Worm (Caenorhabditis elegans) whole organism, L4 larva: ENCODE data around the gene gtap-2.
A peak's percentile ranks its signal among the peaks of the same experiment; 100 is the strongest.

Experiments used
- F49E8.2 ChIP-seq: sonication (generic microtip); optimal IDR thresholded peaks from 2 replicates; lab custom pipeline; 2016; ENCODE audit warnings: missing compliant biosample characterization, mild to moderate bottlenecking, missing genetic modification characterization, borderline replicate concordance
- T26A8.4 ChIP-seq: fragments of 200-800 bp; sonication (Bioruptor generic); IDR thresholded peaks from 2 replicates; pipeline ENCODE4 v1.3.6; 2022; ENCODE audit warnings: missing genetic modification characterization, missing compliant biosample characterization
- ama-1 ChIP-seq: fragments of 150-350 bp; optimal IDR thresholded peaks from 2 replicates; lab custom pipeline; 2014; ENCODE audit warnings: inconsistent platforms, mixed read lengths
- ceh-28 ChIP-seq: fragments of 150-350 bp; optimal IDR thresholded peaks from 2 replicates; lab custom pipeline; 2014; ENCODE audit warnings: missing biosample characterization, missing genetic modification reagents, missing genetic modification characterization
- ces-1 ChIP-seq: fragments of 150-350 bp; sonication (generic microtip); optimal IDR thresholded peaks from 4 replicates; lab custom pipeline; 2014; ENCODE audit warnings: missing biosample characterization, missing genetic modification reagents, missing genetic modification characterization
- dve-1 ChIP-seq: sonication (generic microtip); optimal IDR thresholded peaks from 2 replicates; lab custom pipeline; 2017; ENCODE audit warnings: antibody characterized with exemption, mild to moderate bottlenecking, missing genetic modification characterization, missing compliant biosample characterization; ENCODE audit not compliant: insufficient read depth
- lin-13 ChIP-seq: fragments of 150-350 bp; optimal IDR thresholded peaks from 2 replicates; lab custom pipeline; 2014; ENCODE audit warnings: missing biosample characterization, missing genetic modification reagents, missing genetic modification characterization
- mep-1 ChIP-seq: fragments of 150-350 bp; sonication (generic microtip); optimal IDR thresholded peaks from 3 replicates; lab custom pipeline; 2014; ENCODE audit warnings: missing biosample characterization, missing genetic modification characterization
- nhr-28 ChIP-seq: fragments of 150-350 bp; optimal IDR thresholded peaks from 2 replicates; lab custom pipeline; 2014; ENCODE audit warnings: missing biosample characterization, missing genetic modification characterization
- pha-4 ChIP-seq, 2 experiments: fragments of 150-350 bp in 1 of 2; fragments of 200-800 bp in 1 of 2; sonication (Bioruptor generic) in 1 of 2; IDR thresholded peaks in 1 of 2; optimal IDR thresholded peaks in 1 of 2; 2 replicates each; pipeline versions ENCODE4 v1.3.6 to Lab custom; 2014 to 2022; ENCODE audit warnings: missing genetic modification characterization in 2 of 2, missing genetic modification reagents in 2 of 2, missing biosample characterization in 1 of 2, missing compliant biosample characterization in 1 of 2
- skn-1 ChIP-seq: fragments of 150-350 bp; optimal IDR thresholded peaks from 2 replicates; lab custom pipeline; 2014; ENCODE audit warnings: missing biosample characterization, missing genetic modification characterization
- snpc-4 ChIP-seq: fragments of 150-350 bp; optimal IDR thresholded peaks from 2 replicates; lab custom pipeline; 2014; ENCODE audit warnings: missing biosample characterization, missing genetic modification characterization
- unc-130 ChIP-seq: sonication (generic microtip); optimal IDR thresholded peaks from 2 replicates; lab custom pipeline; 2016; ENCODE audit warnings: missing genetic modification reagents, missing genetic modification characterization, missing compliant biosample characterization
- zag-1 ChIP-seq: fragments of 150-350 bp; optimal IDR thresholded peaks from 2 replicates; lab custom pipeline; 2014; ENCODE audit warnings: missing biosample characterization, missing genetic modification characterization

DNA sequence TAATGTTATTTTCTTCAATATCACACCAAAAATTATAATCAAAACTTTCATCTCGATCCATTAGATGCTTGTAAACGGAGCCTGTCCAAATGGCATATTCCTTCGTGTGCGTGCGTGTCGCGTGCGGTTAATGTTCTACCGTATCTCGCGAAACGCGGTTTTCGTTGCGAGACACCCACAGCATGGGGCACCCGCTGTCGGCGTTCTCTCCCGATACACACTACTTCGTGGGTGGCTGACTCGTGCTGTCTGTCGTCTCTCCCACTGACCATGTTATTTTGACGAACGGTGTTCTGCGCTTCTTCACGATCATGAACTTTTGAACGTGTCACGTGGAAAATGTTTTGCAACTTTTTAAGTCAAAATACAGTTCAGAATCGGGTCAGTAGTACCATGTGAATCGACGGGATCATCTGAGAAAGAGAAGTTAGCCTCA, 42.9 kb upstream of the gtap-2 start:
- TF ChIP-seq unc-130 (GFP tag; lab: Kevin White, UChicago) (peak; percentile 1), zag-1 (tag; lab: Kevin White, UChicago) (peak; percentile 80), mep-1 (peak; percentile 99), snpc-4 (tag; lab: Kevin White, UChicago) (peak; percentile 35), F49E8.2 (tag; lab: Kevin White, UChicago) (no peak), ceh-28 (no peak), lin-13 (GFP tag; lab: Kevin White, UChicago) (peak; percentile 91), dve-1 (tag; lab: Kevin White, UChicago) (peak; percentile 99), ama-1 (peak; percentile 95), T26A8.4 (GFP tag; lab: Robert Waterston, UW) (peak; percentile 99), pha-4 (GFP tag; IDR thresholded peaks at IDR 0.05; lab: Robert Waterston, UW) (peak; percentile 98), pha-4 (tag; optimal IDR thresholded peaks at IDR 0.05; lab: Kevin White, UChicago) (no peak), skn-1 (tag; lab: Kevin White, UChicago) (peak; percentile 71), nhr-28 (tag; lab: Kevin White, UChicago) (peak; percentile 90), ces-1 (GFP tag; lab: Kevin White, UChicago) (no peak)
